Worm (Caenorhabditis elegans) whole organism, young adult: ENCODE results near the gene srg-50.

Experiments used
- B0261.1 ChIP-seq: sonication (generic microtip); optimal IDR thresholded peaks from 2 replicates; lab custom pipeline; 2016; ENCODE audit warnings: mild to moderate bottlenecking, missing genetic modification characterization, moderate library complexity, missing compliant biosample characterization
- B0336.3 ChIP-seq: fragments of 200-800 bp; sonication (Bioruptor generic); IDR thresholded peaks from 2 replicates; pipeline ENCODE4 v1.3.6; 2022; ENCODE audit warnings: missing genetic modification characterization, missing compliant biosample characterization
- F22D6.2 ChIP-seq: sonication (generic microtip); optimal IDR thresholded peaks from 2 replicates; lab custom pipeline; 2016; ENCODE audit warnings: mild to moderate bottlenecking, missing genetic modification characterization, missing compliant biosample characterization
- F23B12.7 ChIP-seq: sonication (generic microtip); optimal IDR thresholded peaks from 2 replicates; lab custom pipeline; 2017; ENCODE audit warnings: missing genetic modification characterization, mild to moderate bottlenecking, missing compliant biosample characterization, antibody characterized with exemption, moderate library complexity; ENCODE audit not compliant: insufficient read depth
- F39B2.1 ChIP-seq: fragments of 200-800 bp; sonication (Bioruptor generic); IDR thresholded peaks from 2 replicates; pipeline ENCODE4 v1.3.6; 2022; ENCODE audit warnings: missing genetic modification reagents, missing genetic modification characterization, missing compliant biosample characterization
- F57A8.1 ChIP-seq: fragments of 200-800 bp; sonication (Bioruptor generic); optimal IDR thresholded peaks from 2 replicates; lab custom pipeline; 2018; ENCODE audit warnings: mild to moderate bottlenecking, missing genetic modification characterization, moderate library complexity, missing compliant biosample characterization
- T26A5.8 ChIP-seq: sonication (generic microtip); optimal IDR thresholded peaks from 2 replicates; lab custom pipeline; 2016; ENCODE audit warnings: missing genetic modification characterization, missing compliant biosample characterization
- Y56A3A.18 ChIP-seq: fragments of 200-800 bp; sonication (Bioruptor generic); IDR thresholded peaks from 2 replicates; pipeline ENCODE4 v1.3.6; 2022; ENCODE audit warnings: missing genetic modification reagents, missing genetic modification characterization, missing compliant biosample characterization
- Y67H2A.10 ChIP-seq: fragments of 200-800 bp; sonication (Bioruptor generic); conservative IDR thresholded peaks from 2 replicates; pipeline ENCODE4 v1.3.6; 2022; ENCODE audit warnings: missing genetic modification reagents, missing genetic modification characterization, missing compliant biosample characterization
- Y95B8A.8 ChIP-seq: fragments of 200-800 bp; sonication (Bioruptor generic); IDR thresholded peaks from 2 replicates; pipeline ENCODE4 v1.3.6; 2022; ENCODE audit warnings: missing genetic modification reagents, missing genetic modification characterization, missing compliant biosample characterization
- ZK185.1 ChIP-seq: sonication (generic microtip); optimal IDR thresholded peaks from 2 replicates; lab custom pipeline; 2016; ENCODE audit warnings: mild to moderate bottlenecking, missing genetic modification characterization, missing compliant biosample characterization; ENCODE audit not compliant: poor library complexity, severe bottlenecking
- akir-1 ChIP-seq: fragments of 200-800 bp; sonication (Bioruptor generic); optimal IDR thresholded peaks from 2 replicates; lab custom pipeline; 2018; ENCODE audit warnings: mild to moderate bottlenecking, missing genetic modification characterization, moderate library complexity, missing compliant biosample characterization
- atf-7 ChIP-seq: sonication (generic microtip); optimal IDR thresholded peaks from 2 replicates; lab custom pipeline; 2017; ENCODE audit warnings: mild to moderate bottlenecking, missing genetic modification characterization, missing compliant biosample characterization
- attf-3 ChIP-seq: fragments of 200-800 bp; sonication (Bioruptor generic); conservative IDR thresholded peaks from 2 replicates; pipeline ENCODE4 v1.3.6; 2022; ENCODE audit warnings: missing genetic modification reagents, missing genetic modification characterization, missing compliant biosample characterization
- attf-6 ChIP-seq: fragments of 200-800 bp; sonication (Bioruptor generic); IDR thresholded peaks from 2 replicates; pipeline ENCODE4 v1.3.6; 2022; ENCODE audit warnings: missing genetic modification reagents, missing genetic modification characterization, missing compliant biosample characterization
- ccch-3 ChIP-seq: fragments of 200-800 bp; sonication (Bioruptor generic); optimal IDR thresholded peaks from 2 replicates; lab custom pipeline; 2018; ENCODE audit warnings: mild to moderate bottlenecking, missing genetic modification characterization, missing compliant biosample characterization
- cebp-1 ChIP-seq, 2 experiments: fragments of 200-800 bp in 1 of 2; sonication (Bioruptor generic) in 1 of 2; sonication (generic microtip) in 1 of 2; IDR thresholded peaks in 1 of 2; optimal IDR thresholded peaks in 1 of 2; 2 replicates each; pipeline versions ENCODE4 v1.3.6 to Lab custom; 2017 to 2022; ENCODE audit warnings: missing compliant biosample characterization in 2 of 2, missing genetic modification characterization in 2 of 2, mild to moderate bottlenecking in 1 of 2, missing genetic modification reagents in 1 of 2, moderate library complexity in 1 of 2
- chd-7 ChIP-seq: sonication (generic microtip); optimal IDR thresholded peaks from 2 replicates; lab custom pipeline; 2016; ENCODE audit warnings: mild to moderate bottlenecking, missing genetic modification characterization, moderate library complexity, missing compliant biosample characterization
- die-1 ChIP-seq: sonication (generic microtip); optimal IDR thresholded peaks from 2 replicates; lab custom pipeline; 2016; ENCODE audit warnings: missing genotype, mild to moderate bottlenecking, missing genetic modification characterization, missing compliant biosample characterization
- efl-1 ChIP-seq: fragments of 150-350 bp; optimal IDR thresholded peaks from 2 replicates; lab custom pipeline; 2014; ENCODE audit warnings: missing biosample characterization, missing genetic modification reagents, missing genetic modification characterization
- egl-44 ChIP-seq: fragments of 200-800 bp; sonication (Bioruptor generic); IDR thresholded peaks from 2 replicates; pipeline ENCODE4 v1.3.6; 2022; ENCODE audit warnings: missing genetic modification reagents, missing genetic modification characterization, missing compliant biosample characterization
- egrh-3 ChIP-seq: fragments of 200-800 bp; sonication (Bioruptor generic); IDR thresholded peaks from 2 replicates; pipeline ENCODE4 v1.3.6; 2022; ENCODE audit warnings: missing genetic modification reagents, missing genetic modification characterization, missing compliant biosample characterization
- ekl-4 ChIP-seq: fragments of 200-800 bp; sonication (Bioruptor generic); IDR thresholded peaks from 2 replicates; pipeline ENCODE4 v1.3.6; 2022; ENCODE audit warnings: missing genetic modification reagents, missing genetic modification characterization, missing compliant biosample characterization
- ets-4 ChIP-seq: fragments of 200-800 bp; sonication (Bioruptor generic); optimal IDR thresholded peaks from 2 replicates; lab custom pipeline; 2018; ENCODE audit warnings: mild to moderate bottlenecking, missing genetic modification characterization, missing compliant biosample characterization
- gei-17 ChIP-seq: fragments of 200-800 bp; sonication (Bioruptor generic); optimal IDR thresholded peaks from 2 replicates; lab custom pipeline; 2018; ENCODE audit warnings: mild to moderate bottlenecking, missing genetic modification characterization, missing compliant biosample characterization
- lag-1 ChIP-seq: fragments of 200-800 bp; sonication (Bioruptor generic); IDR thresholded peaks from 2 replicates; pipeline ENCODE4 v1.3.6; 2022; ENCODE audit warnings: missing genetic modification reagents, missing genetic modification characterization, missing compliant biosample characterization
- lin-26 ChIP-seq: fragments of 200-800 bp; sonication (Bioruptor generic); IDR thresholded peaks from 2 replicates; pipeline ENCODE4 v1.3.6; 2022; ENCODE audit warnings: missing genetic modification reagents, missing genetic modification characterization, missing compliant biosample characterization
- lin-35 ChIP-seq, 3 experiments: fragments of 150-350 bp in 2 of 3; sonication (generic microtip) in 1 of 3; optimal IDR thresholded peaks; 2 replicates each; lab custom pipeline; 2014 to 2018; ENCODE audit warnings: missing biosample characterization in 3 of 3, missing genetic modification characterization in 3 of 3, missing genetic modification reagents in 3 of 3
- madf-10 ChIP-seq: sonication (generic microtip); optimal IDR thresholded peaks from 2 replicates; lab custom pipeline; 2016; ENCODE audit warnings: mild to moderate bottlenecking, missing genetic modification characterization, missing compliant biosample characterization
- mel-28 ChIP-seq: sonication (generic microtip); optimal IDR thresholded peaks from 2 replicates; lab custom pipeline; 2016; ENCODE audit warnings: borderline replicate concordance, mild to moderate bottlenecking, missing genetic modification characterization, missing compliant biosample characterization
- nfya-2 ChIP-seq: fragments of 200-800 bp; sonication (Bioruptor generic); IDR thresholded peaks from 2 replicates; pipeline ENCODE4 v1.3.6; 2022; ENCODE audit warnings: missing genetic modification reagents, missing genetic modification characterization, missing compliant biosample characterization
- nfyb-1 ChIP-seq: fragments of 200-800 bp; sonication (Bioruptor generic); IDR thresholded peaks from 2 replicates; pipeline ENCODE4 v1.3.6; 2022; ENCODE audit warnings: missing genetic modification reagents, missing genetic modification characterization, missing compliant biosample characterization
- nhr-120 ChIP-seq: fragments of 200-800 bp; sonication (Bioruptor generic); IDR thresholded peaks from 2 replicates; pipeline ENCODE4 v1.3.6; 2022; ENCODE audit warnings: missing genetic modification characterization, missing compliant biosample characterization
- pbrm-1 ChIP-seq: fragments of 200-800 bp; sonication (Bioruptor generic); IDR thresholded peaks from 2 replicates; pipeline ENCODE4 v1.3.6; 2022; ENCODE audit warnings: missing genetic modification reagents, missing genetic modification characterization, missing compliant biosample characterization
- rcor-1 ChIP-seq: fragments of 200-800 bp; sonication (Bioruptor generic); IDR thresholded peaks from 2 replicates; pipeline ENCODE4 v1.3.6; 2022; ENCODE audit warnings: missing genetic modification reagents, missing genetic modification characterization, missing compliant biosample characterization
- rec-8 ChIP-seq, 2 experiments: sonication (generic microtip); optimal IDR thresholded peaks; 2 replicates each; lab custom pipeline; 2016; ENCODE audit warnings: mild to moderate bottlenecking in 2 of 2, missing genetic modification characterization in 2 of 2, missing genetic modification reagents in 2 of 2, missing genotype in 2 of 2, missing biosample characterization in 1 of 2, missing compliant biosample characterization in 1 of 2, moderate library complexity in 1 of 2
- sea-2 ChIP-seq: fragments of 200-800 bp; sonication (Bioruptor generic); IDR thresholded peaks from 2 replicates; pipeline ENCODE4 v1.3.6; 2022; ENCODE audit warnings: missing genetic modification characterization, missing compliant biosample characterization
- snpc-4 ChIP-seq, 5 experiments: fragments of 150-350 bp in 1 of 5; sonication (generic microtip) in 4 of 5; optimal IDR thresholded peaks; 2 replicates each; lab custom pipeline; 2014 to 2018; ENCODE audit warnings: missing genetic modification characterization in 5 of 5, missing biosample characterization in 3 of 5, antibody characterized with exemption in 2 of 5, mild to moderate bottlenecking in 2 of 5, missing compliant biosample characterization in 2 of 5, missing genotype in 2 of 5, moderate library complexity in 2 of 5, missing genetic modification reagents in 1 of 5
- tbx-9 ChIP-seq: sonication (generic microtip); optimal IDR thresholded peaks from 2 replicates; lab custom pipeline; 2016; ENCODE audit warnings: borderline replicate concordance, missing genetic modification characterization, inconsistent platforms, missing compliant biosample characterization
- unc-130 ChIP-seq: sonication (generic microtip); optimal IDR thresholded peaks from 2 replicates; lab custom pipeline; 2016; ENCODE audit warnings: missing genetic modification reagents, missing genetic modification characterization, missing compliant biosample characterization
- unc-62 ChIP-seq: fragments of 150-350 bp; optimal IDR thresholded peaks from 2 replicates; lab custom pipeline; 2014; ENCODE audit warnings: missing biosample characterization, missing genetic modification reagents, missing genetic modification characterization
- xnd-1 ChIP-seq: sonication (generic microtip); optimal IDR thresholded peaks from 2 replicates; lab custom pipeline; 2016; ENCODE audit warnings: missing genotype, missing genetic modification reagents, missing genetic modification characterization, missing compliant biosample characterization
- ztf-22 ChIP-seq: fragments of 200-800 bp; sonication (Bioruptor generic); optimal IDR thresholded peaks from 2 replicates; lab custom pipeline; 2018; ENCODE audit warnings: mild to moderate bottlenecking, missing genetic modification characterization, moderate library complexity, missing compliant biosample characterization
- ztf-25 ChIP-seq: fragments of 200-800 bp; sonication (Bioruptor generic); IDR thresholded peaks from 2 replicates; pipeline ENCODE4 v1.3.6; 2022; ENCODE audit warnings: missing genetic modification reagents, missing genetic modification characterization, missing compliant biosample characterization
- ztf-6 ChIP-seq: fragments of 200-800 bp; sonication (Bioruptor generic); IDR thresholded peaks from 2 replicates; pipeline ENCODE4 v1.3.6; 2022; ENCODE audit warnings: missing genetic modification reagents, missing genetic modification characterization, missing compliant biosample characterization

srg-50 gene

DNA sequence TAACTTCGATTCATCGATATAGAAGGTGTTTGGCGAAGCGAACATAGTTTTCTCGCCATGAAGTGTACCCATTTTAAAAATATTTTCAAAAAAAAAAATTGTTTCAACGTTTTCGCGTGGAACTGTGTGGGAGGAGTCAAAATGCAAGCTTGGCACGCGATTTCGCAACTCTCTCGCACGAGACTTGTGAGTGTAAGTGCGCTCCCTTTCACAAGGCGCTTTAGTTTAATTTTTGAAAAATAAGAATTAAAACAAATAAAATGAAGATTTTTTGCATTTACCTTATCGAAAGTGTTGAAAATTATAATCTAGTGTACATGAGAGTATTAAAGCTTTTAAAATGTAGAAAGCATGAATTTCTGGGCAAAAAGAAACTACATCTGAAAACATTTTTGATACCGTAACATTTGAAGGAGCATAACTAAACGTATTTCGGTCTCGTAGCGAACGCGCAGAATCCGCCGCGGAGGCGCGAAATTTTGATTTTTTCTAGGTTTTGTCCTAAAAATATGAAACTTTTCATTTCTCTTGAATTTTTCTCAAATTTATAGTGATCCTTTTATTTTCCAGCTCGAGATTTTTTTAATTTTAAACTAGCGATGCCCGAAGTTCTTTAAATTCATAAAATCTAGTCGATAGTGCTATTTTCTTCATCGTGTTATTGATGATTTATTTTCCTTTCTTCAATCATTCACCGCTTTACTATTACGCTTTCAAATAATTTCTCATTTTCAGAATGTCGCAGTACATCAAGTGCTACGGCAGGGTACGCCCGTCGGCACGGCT is 35.3 kb downstream of the srg-50 start, which contains the start of the genes cogc-2 and klp-18 (continued):
- TF ChIP-seq F39B2.1 = no peak
- no peak for TF ChIP-seq rec-8 (tag; optimal IDR thresholded peaks at IDR 0.05; lab: Kevin White, UChicago)
- TF ChIP-seq F57A8.1 (GFP tag; lab: Kevin White, UChicago) = no peak
- no peak for TF ChIP-seq gei-17 (GFP tag; lab: Kevin White, UChicago)
- peak; percentile 57; the same call in 1 of the 2 replicates for TF ChIP-seq nfyb-1 (GFP tag; lab: Robert Waterston, UW)
- no peak for TF ChIP-seq ets-4 (GFP tag; lab: Kevin White, UChicago)
- TF ChIP-seq tbx-9 (tag; lab: Kevin White, UChicago) = no peak
- no peak for TF ChIP-seq sea-2 (GFP tag; lab: Robert Waterston, UW)
- no peak for TF ChIP-seq T26A5.8 (tag; lab: Kevin White, UChicago)
- 0 out of 2 replicates have a peak, but pooled peaks have one; percentile 32 for TF ChIP-seq attf-3 (GFP tag; lab: Robert Waterston, UW)
- peak; percentile 91 for TF ChIP-seq cebp-1 (GFP tag; IDR thresholded peaks at IDR 0.05; lab: Robert Waterston, UW)
- peak; percentile 98 for TF ChIP-seq cebp-1 (tag; optimal IDR thresholded peaks at IDR 0.05; lab: Kevin White, UChicago)
- 0 out of 2 replicates have a peak, but pooled peaks have one; percentile 20 for TF ChIP-seq egrh-3 (GFP tag; lab: Robert Waterston, UW)
- TF ChIP-seq F22D6.2 = no peak
- TF ChIP-seq ztf-22 (GFP tag; lab: Kevin White, UChicago) = no peak
- peak; percentile 10 for TF ChIP-seq chd-7
- TF ChIP-seq unc-62 (GFP tag; lab: Kevin White, UChicago) = no peak
- TF ChIP-seq die-1 = no peak
- peak; percentile 58; the same call in 1 of the 2 replicates for TF ChIP-seq pbrm-1
- peak; percentile 88 for TF ChIP-seq ekl-4 (GFP tag; lab: Robert Waterston, UW)
- peak; percentile 57 for TF ChIP-seq snpc-4 (GFP tag; optimal IDR thresholded peaks at IDR 0.05; lab: Kevin White, UChicago)
- peak; percentile 2 to 89 (median 82) for TF ChIP-seq snpc-4 (tag; optimal IDR thresholded peaks at IDR 0.05; lab: Kevin White, UChicago)
- peak in 2 of 3 experiments; percentile 71 to 84 for TF ChIP-seq lin-35 (GFP tag; optimal IDR thresholded peaks at IDR 0.05; lab: Kevin White, UChicago)
- no peak for TF ChIP-seq mel-28 (tag; lab: Kevin White, UChicago)
- TF ChIP-seq lin-26 (GFP tag; lab: Robert Waterston, UW) = peak; percentile 43; the same call in 1 of the 2 replicates
- TF ChIP-seq ccch-3 (GFP tag; lab: Kevin White, UChicago) = no peak
- no peak for TF ChIP-seq lag-1 (GFP tag; lab: Robert Waterston, UW)
- no peak for TF ChIP-seq Y67H2A.10 (GFP tag; lab: Robert Waterston, UW)
- no peak for TF ChIP-seq ztf-6
- TF ChIP-seq ZK185.1 (tag; lab: Kevin White, UChicago) = peak; percentile 72
- TF ChIP-seq madf-10 = peak; percentile 29
- peak; percentile 85 for TF ChIP-seq unc-130 (GFP tag; lab: Kevin White, UChicago)
- peak; percentile 100 for TF ChIP-seq xnd-1 (tag; lab: Kevin White, UChicago)

DNA sequence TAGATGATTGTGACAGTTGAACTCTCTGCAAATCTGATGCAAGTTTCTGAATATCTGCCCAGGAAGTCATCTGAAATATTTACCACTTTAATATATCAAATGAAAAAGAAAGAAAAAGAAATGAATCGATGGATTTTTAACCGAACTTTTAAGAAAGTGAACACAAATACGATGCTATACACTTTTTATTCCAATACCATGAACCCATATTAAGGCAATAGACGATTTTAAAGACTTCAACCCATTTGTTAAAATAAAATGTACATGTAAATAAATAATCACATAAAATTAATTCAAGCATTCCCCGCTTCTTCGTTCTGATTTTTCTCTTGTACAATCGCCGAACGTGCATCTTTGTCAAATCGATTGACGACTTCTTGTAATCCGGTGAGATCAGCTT is 38.2 kb downstream of the srg-50 start, which contains the start of gene ufl-1:
TSS of gene ufl-1 (minus strand) at position 70 of the 400 bp plus-strand sequence.
- TF ChIP-seq F23B12.7 (tag; lab: Kevin White, UChicago) = no peak
- no peak for TF ChIP-seq akir-1 (GFP tag; lab: Kevin White, UChicago)
- TF ChIP-seq B0261.1 = no peak
- no peak for TF ChIP-seq ztf-25 (GFP tag; lab: Robert Waterston, UW)
- no peak for TF ChIP-seq egl-44 (GFP tag; lab: Robert Waterston, UW)
- no peak for TF ChIP-seq cebp-1 (GFP tag; IDR thresholded peaks at IDR 0.05; lab: Robert Waterston, UW)
- no peak for TF ChIP-seq cebp-1 (tag; optimal IDR thresholded peaks at IDR 0.05; lab: Kevin White, UChicago)
- TF ChIP-seq efl-1 (GFP tag; lab: Kevin White, UChicago) = no peak
- TF ChIP-seq Y95B8A.8 (GFP tag; lab: Robert Waterston, UW) = no peak
- no peak for TF ChIP-seq nfya-2 (GFP tag; lab: Robert Waterston, UW)
- no peak for TF ChIP-seq lag-1 (GFP tag; lab: Robert Waterston, UW)
- TF ChIP-seq atf-7 (tag; lab: Kevin White, UChicago) = no peak
- TF ChIP-seq nhr-120 = no peak
- no peak for TF ChIP-seq ekl-4 (GFP tag; lab: Robert Waterston, UW)
- no peak for TF ChIP-seq Y56A3A.18 (GFP tag; lab: Robert Waterston, UW)
- no peak for TF ChIP-seq B0336.3 (GFP tag; lab: Robert Waterston, UW)
- TF ChIP-seq rcor-1 (GFP tag; lab: Robert Waterston, UW) = no peak
- no peak for TF ChIP-seq attf-6
